Fruit fly (Drosophila melanogaster): ENCODE results near the gene mth.
A peak's percentile ranks its signal among the peaks of the same experiment; 100 is the strongest.

DNA sequence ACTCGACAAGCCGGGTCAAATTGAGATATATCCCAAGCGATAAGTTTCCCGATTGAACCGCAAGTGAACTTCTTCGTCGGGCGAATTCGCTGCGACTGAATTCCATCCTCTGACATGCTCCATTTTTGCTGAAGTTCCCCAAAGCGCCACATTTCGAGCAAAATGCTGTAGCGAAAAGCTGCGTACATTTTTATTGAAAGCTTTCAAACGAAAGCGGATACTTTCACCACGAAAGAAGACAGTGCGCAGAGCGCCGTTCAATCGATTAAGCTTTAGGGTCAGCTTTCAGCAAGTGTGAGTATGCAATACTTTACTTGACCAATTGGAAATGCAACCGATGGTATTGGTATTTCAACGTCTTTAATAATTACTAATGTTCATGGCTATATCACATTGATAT, 3.9 kb downstream of the mth start, which contains the start of gene mthl10:
- no peak for TF ChIP-seq br (GFP tag; optimal IDR thresholded peaks at IDR 0.05)
- TF ChIP-seq sage (GFP tag; optimal IDR thresholded peaks at IDR 0.05): peak; percentile 40
- no peak for TF ChIP-seq tai (GFP tag; optimal IDR thresholded peaks at IDR 0.05)
- TF ChIP-seq Hnf4 (GFP tag; optimal IDR thresholded peaks at IDR 0.05): no peak
- TF ChIP-seq CrebA (GFP tag; optimal IDR thresholded peaks at IDR 0.05; ENCODE audit: borderline replicate concordance): no peak
- no peak for TF ChIP-seq Abd-B (GFP tag; optimal IDR thresholded peaks at IDR 0.05)
- TF ChIP-seq GATAd (GFP tag; optimal IDR thresholded peaks at IDR 0.05): no peak
- no peak for TF ChIP-seq OdsH (GFP tag; optimal IDR thresholded peaks at IDR 0.05)
- TF ChIP-seq fru (GFP tag; optimal IDR thresholded peaks at IDR 0.05): no peak
- TF ChIP-seq Dfd (GFP tag; optimal IDR thresholded peaks at IDR 0.05): no peak
